Fruit fly (Drosophila melanogaster) whole organism, embryonic: Measurements from ENCODE around the gene CG15922.

ENCODE experiments used
- Bdp1 ChIP-seq: fragments of 200-800 bp; sonication (Bioruptor generic); optimal IDR thresholded peaks from 3 replicates; lab custom pipeline; 2016; ENCODE audit warnings: missing biosample characterization, missing genetic modification characterization
- CG10267 ChIP-seq: fragments of 200-800 bp; sonication (Bioruptor generic); optimal IDR thresholded peaks from 2 replicates; lab custom pipeline; 2018; ENCODE audit warnings: missing biosample characterization, mild to moderate bottlenecking, missing genetic modification characterization, moderate library complexity
- CG10565 ChIP-seq: fragments of 200-800 bp; sonication (Bioruptor generic); optimal IDR thresholded peaks from 3 replicates; lab custom pipeline; 2016; ENCODE audit warnings: missing biosample characterization, mild to moderate bottlenecking, missing genetic modification characterization
- CG11695 ChIP-seq: fragments of 200-800 bp; sonication (Bioruptor generic); IDR thresholded peaks from 3 replicates; pipeline ENCODE4 v1.3.6; 2022; ENCODE audit warnings: missing biosample characterization, missing genetic modification characterization
- CG12071 ChIP-seq: fragments of 200-800 bp; sonication (Bioruptor generic); optimal IDR thresholded peaks from 3 replicates; lab custom pipeline; 2018; ENCODE audit warnings: missing biosample characterization, mild to moderate bottlenecking, missing genetic modification characterization
- CG14014 ChIP-seq: fragments of 200-800 bp; sonication (Bioruptor generic); IDR thresholded peaks from 2 replicates; pipeline ENCODE4 v1.3.6; 2022; ENCODE audit warnings: missing biosample characterization, missing genetic modification characterization
- CG14441 ChIP-seq: fragments of 200-800 bp; sonication (Bioruptor generic); IDR thresholded peaks from 2 replicates; pipeline ENCODE4 v1.3.6; 2022; ENCODE audit warnings: missing biosample characterization, missing genetic modification characterization
- CG14710 ChIP-seq: fragments of 200-800 bp; sonication (Bioruptor generic); optimal IDR thresholded peaks from 3 replicates; lab custom pipeline; 2019; ENCODE audit warnings: missing biosample characterization, mild to moderate bottlenecking, missing genetic modification characterization, moderate library complexity
- CG14965 ChIP-seq: fragments of 200-800 bp; sonication (Bioruptor generic); optimal IDR thresholded peaks from 2 replicates; lab custom pipeline; 2016; ENCODE audit warnings: missing biosample characterization, missing genetic modification characterization, borderline replicate concordance
- CG1603 ChIP-seq: fragments of 200-800 bp; sonication (Bioruptor generic); optimal IDR thresholded peaks from 2 replicates; lab custom pipeline; 2019; ENCODE audit warnings: missing biosample characterization, mild to moderate bottlenecking, missing genetic modification characterization, moderate library complexity
- CG18599 ChIP-seq: fragments of 200-800 bp; sonication (Bioruptor generic); optimal IDR thresholded peaks from 3 replicates; lab custom pipeline; 2017; ENCODE audit warnings: missing biosample characterization, missing genetic modification characterization, mild to moderate bottlenecking, moderate library complexity, missing genetic modification reagents
- CG2678 ChIP-seq: fragments of 200-800 bp; sonication (Bioruptor generic); optimal IDR thresholded peaks from 3 replicates; lab custom pipeline; 2019; ENCODE audit warnings: missing biosample characterization, mild to moderate bottlenecking, missing genetic modification characterization, moderate library complexity
- CG3281 ChIP-seq: fragments of 200-800 bp; sonication (Bioruptor generic); optimal IDR thresholded peaks from 3 replicates; lab custom pipeline; 2017; ENCODE audit warnings: missing biosample characterization, mild to moderate bottlenecking, missing genetic modification characterization
- CG4360 ChIP-seq: fragments of 200-800 bp; sonication (Bioruptor generic); IDR thresholded peaks from 2 replicates; pipeline ENCODE4 v1.3.6; 2022; ENCODE audit warnings: missing biosample characterization, missing genetic modification characterization
- CG4707 ChIP-seq: fragments of 200-800 bp; sonication (Bioruptor generic); optimal IDR thresholded peaks from 2 replicates; lab custom pipeline; 2018; ENCODE audit warnings: missing biosample characterization, mild to moderate bottlenecking, missing genetic modification characterization, moderate library complexity
- CG6765 ChIP-seq: fragments of 200-800 bp; sonication (Bioruptor generic); optimal IDR thresholded peaks from 3 replicates; lab custom pipeline; 2017; ENCODE audit warnings: missing biosample characterization, mild to moderate bottlenecking, missing genetic modification characterization
- CG6791 ChIP-seq: fragments of 200-800 bp; sonication (Bioruptor generic); IDR thresholded peaks from 3 replicates; pipeline ENCODE4 v1.3.6; 2022; ENCODE audit warnings: missing biosample characterization, missing genetic modification characterization; ENCODE audit not compliant: partially characterized antibody
- CG7372 ChIP-seq: fragments of 200-800 bp; sonication (Bioruptor generic); IDR thresholded peaks from 2 replicates; pipeline ENCODE4 v1.3.6; 2022; ENCODE audit warnings: missing biosample characterization, missing genetic modification characterization
- CG8089 ChIP-seq: fragments of 200-800 bp; sonication (Bioruptor generic); optimal IDR thresholded peaks from 3 replicates; lab custom pipeline; 2016; ENCODE audit warnings: missing biosample characterization, missing genetic modification characterization
- CG8944 ChIP-seq: fragments of 200-800 bp; sonication (Bioruptor generic); optimal IDR thresholded peaks from 3 replicates; lab custom pipeline; 2016; ENCODE audit warnings: missing biosample characterization, missing genetic modification characterization
- D19A ChIP-seq: fragments of 200-800 bp; optimal IDR thresholded peaks from 3 replicates; lab custom pipeline; 2019; ENCODE audit warnings: missing biosample characterization, mild to moderate bottlenecking, missing genetic modification characterization, moderate library complexity
- D19B ChIP-seq: fragments of 200-800 bp; sonication (Bioruptor generic); optimal IDR thresholded peaks from 2 replicates; lab custom pipeline; 2017; ENCODE audit warnings: missing biosample characterization, mild to moderate bottlenecking, missing genetic modification characterization
- Deaf1 ChIP-seq: fragments of 200-800 bp; optimal IDR thresholded peaks from 3 replicates; lab custom pipeline; 2019; ENCODE audit warnings: missing biosample characterization, mild to moderate bottlenecking, missing genetic modification characterization, moderate library complexity
- Ets97D ChIP-seq: fragments of 200-800 bp; sonication (Bioruptor generic); optimal IDR thresholded peaks from 3 replicates; lab custom pipeline; 2016; ENCODE audit warnings: missing biosample characterization, missing genetic modification characterization
- Gug ChIP-seq: fragments of 200-800 bp; sonication (Bioruptor generic); IDR thresholded peaks from 4 replicates; pipeline ENCODE4 v1.3.6; 2022; ENCODE audit warnings: missing biosample characterization, missing genetic modification characterization
- HLH4C ChIP-seq: fragments of 200-800 bp; sonication (Bioruptor generic); IDR thresholded peaks from 3 replicates; pipeline ENCODE4 v1.3.6; 2022; ENCODE audit warnings: missing biosample characterization, missing genetic modification characterization; ENCODE audit not compliant: partially characterized antibody
- Hr51 ChIP-seq, 2 experiments: fragments of 200-800 bp; sonication (Bioruptor generic); optimal IDR thresholded peaks; 2 replicates in 1 of 2; 3 replicates in 1 of 2; lab custom pipeline; 2016 to 2018; ENCODE audit warnings: missing biosample characterization in 2 of 2, missing genetic modification characterization in 2 of 2, mild to moderate bottlenecking in 1 of 2, moderate library complexity in 1 of 2
- Jarid2 ChIP-seq: fragments of 200-800 bp; sonication (Bioruptor generic); optimal IDR thresholded peaks from 3 replicates; lab custom pipeline; 2017; ENCODE audit warnings: mild to moderate bottlenecking, missing biosample characterization, missing genetic modification reagents, missing genetic modification characterization
- Mrtf ChIP-seq: fragments of 200-800 bp; sonication (Bioruptor generic); IDR thresholded peaks from 3 replicates; pipeline ENCODE4 v1.3.6; 2022; ENCODE audit warnings: missing biosample characterization, missing genetic modification characterization
- NC2α ChIP-seq: fragments of 200-800 bp; sonication (Bioruptor generic); optimal IDR thresholded peaks from 2 replicates; lab custom pipeline; 2016; ENCODE audit warnings: missing biosample characterization, missing genetic modification characterization
- NfI ChIP-seq: fragments of 200-800 bp; sonication (Bioruptor generic); optimal IDR thresholded peaks from 3 replicates; lab custom pipeline; 2018; ENCODE audit warnings: missing biosample characterization, mild to moderate bottlenecking, missing genetic modification characterization, moderate library complexity
- Ptx1 ChIP-seq: fragments of 200-800 bp; sonication (Bioruptor generic); IDR thresholded peaks from 2 replicates; pipeline ENCODE4 v1.3.6; 2022; ENCODE audit warnings: missing biosample characterization, missing genetic modification characterization
- Rfx ChIP-seq: fragments of 200-800 bp; sonication (Bioruptor generic); IDR thresholded peaks from 2 replicates; pipeline ENCODE4 v1.3.6; 2022; ENCODE audit warnings: missing biosample characterization, missing genetic modification characterization
- ac ChIP-seq: fragments of 200-800 bp; sonication (Bioruptor generic); optimal IDR thresholded peaks from 3 replicates; lab custom pipeline; 2017; ENCODE audit warnings: missing biosample characterization, mild to moderate bottlenecking, missing genetic modification characterization
- bigmax ChIP-seq: fragments of 200-800 bp; sonication (Bioruptor generic); optimal IDR thresholded peaks from 2 replicates; lab custom pipeline; 2018; ENCODE audit warnings: missing biosample characterization, mild to moderate bottlenecking, missing genetic modification characterization
- chn ChIP-seq: fragments of 200-800 bp; sonication (Bioruptor generic); optimal IDR thresholded peaks from 2 replicates; lab custom pipeline; 2016; ENCODE audit warnings: missing biosample characterization, missing genetic modification characterization
- dpn ChIP-seq, 2 experiments: fragments of 200-800 bp; sonication (Bioruptor generic); optimal IDR thresholded peaks; 3 replicates each; lab custom pipeline; 2016; ENCODE audit warnings: missing biosample characterization in 2 of 2, missing genetic modification characterization in 2 of 2
- gem ChIP-seq: fragments of 200-800 bp; sonication (Bioruptor generic); optimal IDR thresholded peaks from 2 replicates; lab custom pipeline; 2019; ENCODE audit warnings: missing biosample characterization, mild to moderate bottlenecking, missing genetic modification characterization, moderate library complexity
- gsb-n ChIP-seq: fragments of 200-800 bp; sonication (Bioruptor generic); optimal IDR thresholded peaks from 3 replicates; lab custom pipeline; 2018; ENCODE audit warnings: missing biosample characterization, mild to moderate bottlenecking, missing genetic modification characterization
- inv ChIP-seq: fragments of 200-800 bp; sonication (Bioruptor generic); IDR thresholded peaks from 2 replicates; pipeline ENCODE4 v1.3.6; 2022; ENCODE audit warnings: missing biosample characterization, missing genetic modification characterization; ENCODE audit not compliant: partially characterized antibody
- ken ChIP-seq: fragments of 200-800 bp; sonication (Bioruptor generic); IDR thresholded peaks from 3 replicates; pipeline ENCODE4 v1.3.6; 2022; ENCODE audit warnings: missing biosample characterization, missing genetic modification characterization
- lov ChIP-seq, 2 experiments: fragments of 200-800 bp in 1 of 2; fragments of >200 bp in 1 of 2; sonication (Bioruptor generic) in 1 of 2; IDR thresholded peaks in 1 of 2; optimal IDR thresholded peaks in 1 of 2; 2 replicates in 1 of 2; 3 replicates in 1 of 2; pipeline versions ENCODE4 v1.3.6 to Lab custom; 2017 to 2022; ENCODE audit warnings: missing biosample characterization in 1 of 2, missing genetic modification characterization in 1 of 2
- mam ChIP-seq: fragments of 200-800 bp; sonication (Bioruptor generic); optimal IDR thresholded peaks from 3 replicates; lab custom pipeline; 2016; ENCODE audit warnings: missing biosample characterization, missing genetic modification characterization
- ranshi ChIP-seq: fragments of 200-800 bp; sonication (Bioruptor generic); IDR thresholded peaks from 2 replicates; pipeline ENCODE4 v1.3.6; 2022; ENCODE audit warnings: missing biosample characterization, missing genetic modification characterization
- repo ChIP-seq: fragments of 200-800 bp; sonication (Bioruptor generic); optimal IDR thresholded peaks from 2 replicates; lab custom pipeline; 2016; ENCODE audit warnings: missing biosample characterization, missing genetic modification characterization
- seq ChIP-seq: fragments of 200-800 bp; sonication (Bioruptor generic); IDR thresholded peaks from 2 replicates; pipeline ENCODE4 v1.3.6; 2022; ENCODE audit warnings: missing biosample characterization, missing genetic modification characterization
- slp2 ChIP-seq: fragments of 200-800 bp; sonication (Bioruptor generic); optimal IDR thresholded peaks from 2 replicates; lab custom pipeline; 2016; ENCODE audit warnings: missing biosample characterization, missing genetic modification characterization
- stwl ChIP-seq: fragments of 200-800 bp; sonication (Bioruptor generic); optimal IDR thresholded peaks from 3 replicates; lab custom pipeline; 2018; ENCODE audit warnings: missing biosample characterization, mild to moderate bottlenecking, missing genetic modification characterization, moderate library complexity
- tgo ChIP-seq: fragments of 200-800 bp; sonication (Bioruptor generic); IDR thresholded peaks from 3 replicates; pipeline ENCODE4 v1.3.6; 2022; ENCODE audit warnings: missing biosample characterization, missing genetic modification characterization
- toy ChIP-seq: fragments of 200-800 bp; sonication (Bioruptor generic); IDR thresholded peaks from 2 replicates; pipeline ENCODE4 v1.3.6; 2022; ENCODE audit warnings: missing biosample characterization, missing genetic modification characterization

The CG15922 gene

dm6 chr3R:20579816-20580215 lies 19.7 kb upstream of the CG15922 start, which contains the start of the genes EloB and Srp14 (continued):
- TF ChIP-seq tgo (GFP tag; lab: Robert Waterston, UW) (peak; percentile 66), CG18599 (GFP tag; lab: Kevin White, UChicago) (no peak), toy (GFP tag; lab: Robert Waterston, UW) (0 out of 2 replicates have a peak, but pooled peaks have one; percentile 9), mam (peak; percentile 86), CG4360 (GFP tag; lab: Robert Waterston, UW) (no peak), CG11695 (peak; percentile 74), Ptx1 (GFP tag; lab: Robert Waterston, UW) (peak; percentile 80), HLH4C (GFP tag; lab: Robert Waterston, UW) (peak; percentile 92), CG8944 (peak; percentile 57), CG10565 (no peak), ken (GFP tag; lab: Robert Waterston, UW) (peak; percentile 59; the same call in 1 of the 3 replicates), CG3281 (GFP tag; lab: Kevin White, UChicago) (peak; percentile 81), Hr51 (GFP tag; optimal IDR thresholded peaks at IDR 0.05; lab: Kevin White, UChicago) (peak; percentile 75 to 79), dpn (GFP tag; optimal IDR thresholded peaks at IDR 0.05; lab: Kevin White, UChicago) (peak; percentile 78 to 83), CG10267 (tag; lab: Kevin White, UChicago) (peak; percentile 83), CG14014 (GFP tag; lab: Robert Waterston, UW) (peak; percentile 79), NC2α (peak; percentile 20), Bdp1 (GFP tag; lab: Kevin White, UChicago) (peak; percentile 74), D19A (tag; lab: Kevin White, UChicago) (no peak), repo (GFP tag; lab: Kevin White, UChicago) (peak; percentile 63), Mrtf (GFP tag; lab: Robert Waterston, UW) (peak; percentile 64; the same call in 2 of the 3 replicates), stwl (tag; lab: Kevin White, UChicago) (peak; percentile 83), CG1603 (tag; lab: Kevin White, UChicago) (peak; percentile 85), CG12071 (GFP tag; lab: Kevin White, UChicago) (no peak), ranshi (GFP tag; lab: Robert Waterston, UW) (no peak), chn (GFP tag; lab: Kevin White, UChicago) (peak; percentile 90), CG6791 (GFP tag; lab: Robert Waterston, UW) (peak; percentile 96), ac (GFP tag; lab: Kevin White, UChicago) (no peak), Ets97D (peak; percentile 91), Rfx (GFP tag; lab: Robert Waterston, UW) (peak; percentile 92), CG14710 (tag; lab: Kevin White, UChicago) (peak; percentile 95), CG8089 (peak; percentile 60), gem (peak; percentile 87), bigmax (GFP tag; lab: Kevin White, UChicago) (peak; percentile 2), inv (GFP tag; lab: Robert Waterston, UW) (peak; percentile 97), gsb-n (tag; lab: Kevin White, UChicago) (no peak), CG2678 (tag; lab: Kevin White, UChicago) (peak; percentile 84), CG4707 (GFP tag; lab: Kevin White, UChicago) (peak; percentile 35), CG14965 (GFP tag; lab: Kevin White, UChicago) (no peak), D19B (GFP tag; lab: Kevin White, UChicago) (no peak), Deaf1 (no peak), Gug (peak; percentile 86), CG7372 (peak; percentile 49; the same call in 1 of the 2 replicates), slp2 (GFP tag; lab: Kevin White, UChicago) (peak; percentile 70), CG6765 (GFP tag; lab: Kevin White, UChicago) (peak; percentile 78), CG14441 (GFP tag; lab: Robert Waterston, UW) (peak; percentile 69), seq (GFP tag; lab: Robert Waterston, UW) (peak; percentile 74), Jarid2 (no peak), NfI (GFP tag; lab: Kevin White, UChicago) (peak; percentile 77), lov (optimal IDR thresholded peaks at IDR 0.05; lab: Kevin White, UChicago) (no peak), lov (GFP tag; IDR thresholded peaks at IDR 0.05; lab: Robert Waterston, UW) (no peak)
